Worm (Caenorhabditis elegans) whole organism, mixed stage, embryonic: ENCODE data around the gene pqn-79.
"Not testable (repeated sequence)": the region's sequence is repeated elsewhere in the genome, so short reads cannot be mapped to it uniquely, and the experiment has no call there.

ENCODE experiments used
- M03D4.4 ChIP-seq: sonication (generic microtip); optimal IDR thresholded peaks from 2 replicates; lab custom pipeline; 2017; ENCODE audit warnings: mild to moderate bottlenecking, missing genetic modification characterization, missing compliant biosample characterization
- bed-3 ChIP-seq: fragments of 200-800 bp; sonication (Bioruptor generic); optimal IDR thresholded peaks from 3 replicates; lab custom pipeline; 2018; ENCODE audit warnings: mild to moderate bottlenecking, missing genetic modification characterization, moderate library complexity, missing compliant biosample characterization
- blmp-1 ChIP-seq: fragments of 150-350 bp; optimal IDR thresholded peaks from 2 replicates; lab custom pipeline; 2014; ENCODE audit warnings: missing biosample characterization, missing genetic modification characterization
- ceh-39 ChIP-seq: fragments of 150-350 bp; optimal IDR thresholded peaks from 2 replicates; lab custom pipeline; 2014; ENCODE audit warnings: missing biosample characterization, missing genetic modification characterization
- ceh-43 ChIP-seq: fragments of 200-800 bp; sonication (Bioruptor generic); optimal IDR thresholded peaks from 2 replicates; lab custom pipeline; 2018; ENCODE audit warnings: mild to moderate bottlenecking, missing genetic modification characterization, moderate library complexity, missing compliant biosample characterization
- ces-1 ChIP-seq: fragments of 150-350 bp; optimal IDR thresholded peaks from 2 replicates; lab custom pipeline; 2014; ENCODE audit warnings: missing biosample characterization, missing genetic modification reagents, missing genetic modification characterization
- cnd-1 ChIP-seq: fragments of 200-800 bp; sonication (Bioruptor generic); optimal IDR thresholded peaks from 2 replicates; lab custom pipeline; 2018; ENCODE audit warnings: mild to moderate bottlenecking, missing genetic modification characterization, missing compliant biosample characterization
- drap-1 ChIP-seq: fragments of 200-800 bp; sonication (Bioruptor generic); optimal IDR thresholded peaks from 3 replicates; lab custom pipeline; 2018; ENCODE audit warnings: mild to moderate bottlenecking, missing genetic modification characterization, missing compliant biosample characterization
- elt-1 ChIP-seq: sonication (generic microtip); optimal IDR thresholded peaks from 2 replicates; lab custom pipeline; 2017; ENCODE audit warnings: missing genetic modification characterization, mild to moderate bottlenecking, missing compliant biosample characterization, antibody characterized with exemption, moderate library complexity, borderline replicate concordance; ENCODE audit not compliant: insufficient read depth
- elt-3 ChIP-seq: fragments of 150-350 bp; optimal IDR thresholded peaks from 2 replicates; lab custom pipeline; 2014; ENCODE audit warnings: missing biosample characterization, missing genetic modification characterization
- flh-1 ChIP-seq: fragments of 200-800 bp; sonication (Bioruptor generic); optimal IDR thresholded peaks from 2 replicates; lab custom pipeline; 2018; ENCODE audit warnings: mild to moderate bottlenecking, missing genetic modification characterization, moderate library complexity, missing compliant biosample characterization
- ham-2 ChIP-seq: fragments of 200-800 bp; sonication (Bioruptor generic); optimal IDR thresholded peaks from 2 replicates; lab custom pipeline; 2018; ENCODE audit warnings: mild to moderate bottlenecking, missing genetic modification characterization, missing compliant biosample characterization
- hlh-1 ChIP-seq: fragments of 150-350 bp; optimal IDR thresholded peaks from 2 replicates; lab custom pipeline; 2014; ENCODE audit warnings: missing biosample characterization, missing genetic modification reagents, missing genetic modification characterization
- lin-13 ChIP-seq: fragments of 150-350 bp; optimal IDR thresholded peaks from 2 replicates; lab custom pipeline; 2014; ENCODE audit warnings: missing biosample characterization, missing genetic modification characterization
- lin-32 ChIP-seq: fragments of 200-800 bp; sonication (Bioruptor generic); optimal IDR thresholded peaks from 2 replicates; lab custom pipeline; 2018; ENCODE audit warnings: mild to moderate bottlenecking, missing genetic modification characterization, missing compliant biosample characterization
- lsy-2 ChIP-seq: fragments of 150-350 bp; optimal IDR thresholded peaks from 2 replicates; lab custom pipeline; 2014; ENCODE audit warnings: missing biosample characterization, missing genetic modification characterization
- mab-5 ChIP-seq: fragments of 150-350 bp; optimal IDR thresholded peaks from 2 replicates; lab custom pipeline; 2014; ENCODE audit warnings: missing biosample characterization, missing genetic modification characterization
- mep-1 ChIP-seq: fragments of 150-350 bp; optimal IDR thresholded peaks from 2 replicates; lab custom pipeline; 2017; ENCODE audit warnings: missing biosample characterization, missing genetic modification reagents, missing genetic modification characterization, inconsistent platforms
- mls-2 ChIP-seq: sonication (generic microtip); optimal IDR thresholded peaks from 2 replicates; lab custom pipeline; 2016; ENCODE audit warnings: mild to moderate bottlenecking, missing genetic modification characterization, moderate library complexity, missing compliant biosample characterization
- nhr-12 ChIP-seq: fragments of 150-350 bp; optimal IDR thresholded peaks from 2 replicates; lab custom pipeline; 2014; ENCODE audit warnings: missing biosample characterization, missing genetic modification characterization
- nhr-2 ChIP-seq: fragments of 150-350 bp; optimal IDR thresholded peaks from 2 replicates; lab custom pipeline; 2014; ENCODE audit warnings: missing biosample characterization, missing genetic modification characterization
- nhr-237 ChIP-seq: fragments of 150-350 bp; optimal IDR thresholded peaks from 2 replicates; lab custom pipeline; 2014; ENCODE audit warnings: missing biosample characterization, missing genetic modification characterization
- pha-4 ChIP-seq: fragments of 150-350 bp; optimal IDR thresholded peaks from 2 replicates; lab custom pipeline; 2018; ENCODE audit warnings: missing biosample characterization, missing genetic modification reagents, missing genetic modification characterization
- sem-2 ChIP-seq: fragments of 200-800 bp; sonication (Bioruptor generic); optimal IDR thresholded peaks from 2 replicates; lab custom pipeline; 2018; ENCODE audit warnings: mild to moderate bottlenecking, missing genetic modification characterization, missing compliant biosample characterization
- snpc-4 ChIP-seq: fragments of 150-350 bp; optimal IDR thresholded peaks from 2 replicates; lab custom pipeline; 2014; ENCODE audit warnings: missing biosample characterization, missing genetic modification characterization
- sptf-1 ChIP-seq: sonication (generic microtip); optimal IDR thresholded peaks from 2 replicates; lab custom pipeline; 2017; ENCODE audit warnings: mild to moderate bottlenecking, missing genetic modification characterization, moderate library complexity, missing compliant biosample characterization
- tbx-8 ChIP-seq: fragments of 200-800 bp; sonication (Bioruptor generic); optimal IDR thresholded peaks from 2 replicates; lab custom pipeline; 2018; ENCODE audit warnings: mild to moderate bottlenecking, missing genetic modification characterization, moderate library complexity, missing compliant biosample characterization
- unc-120 ChIP-seq: sonication (generic microtip); optimal IDR thresholded peaks from 2 replicates; lab custom pipeline; 2017; ENCODE audit warnings: missing genetic modification characterization, missing compliant biosample characterization; ENCODE audit not compliant: poor library complexity, severe bottlenecking
- unc-39 ChIP-seq: fragments of 150-350 bp; optimal IDR thresholded peaks from 2 replicates; lab custom pipeline; 2014; ENCODE audit warnings: missing biosample characterization, missing genetic modification characterization
- unc-62 ChIP-seq: fragments of 150-350 bp; optimal IDR thresholded peaks from 2 replicates; lab custom pipeline; 2014; ENCODE audit warnings: missing biosample characterization, missing genetic modification reagents, missing genetic modification characterization
- zip-8 ChIP-seq: fragments of 150-350 bp; optimal IDR thresholded peaks from 2 replicates; lab custom pipeline; 2014; ENCODE audit warnings: missing biosample characterization, missing genetic modification characterization
- ztf-11 ChIP-seq: fragments of 150-350 bp; optimal IDR thresholded peaks from 2 replicates; lab custom pipeline; 2014; ENCODE audit warnings: missing biosample characterization, missing genetic modification characterization

The pqn-79 gene

DNA sequence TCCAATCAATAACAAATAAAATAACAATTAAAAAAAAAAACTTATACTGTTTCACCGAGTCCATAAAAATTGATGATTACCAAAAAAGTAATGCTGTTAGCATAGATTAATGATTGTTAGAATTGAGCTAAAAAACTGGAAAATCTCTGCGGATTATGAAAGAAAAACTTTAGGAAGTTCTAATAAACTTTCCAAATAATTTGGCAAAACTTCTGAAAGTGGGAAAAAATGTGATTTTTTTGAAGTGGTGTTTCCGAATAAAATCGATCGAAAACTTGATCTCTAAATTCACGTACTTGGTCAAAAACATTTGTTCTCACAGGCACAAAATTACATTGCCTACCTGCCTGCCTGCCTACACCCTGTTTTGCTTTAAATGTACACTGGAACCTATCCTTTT, 23.7 kb upstream of the pqn-79 start:
- TF ChIP-seq drap-1 (GFP tag; lab: Kevin White, UChicago) (no peak), ces-1 (GFP tag; lab: Kevin White, UChicago) (no peak), tbx-8 (no peak), nhr-237 (tag; lab: Kevin White, UChicago) (no peak), bed-3 (GFP tag; lab: Kevin White, UChicago) (no peak), unc-39 (no peak), zip-8 (no peak), flh-1 (GFP tag; lab: Kevin White, UChicago) (no peak), snpc-4 (no peak), lin-13 (tag; lab: Kevin White, UChicago) (no peak), ztf-11 (no peak), mls-2 (tag; lab: Kevin White, UChicago) (no peak), blmp-1 (tag; lab: Kevin White, UChicago) (no peak), elt-1 (tag; lab: Kevin White, UChicago) (no peak), unc-62 (GFP tag; lab: Kevin White, UChicago) (no peak)

DNA sequence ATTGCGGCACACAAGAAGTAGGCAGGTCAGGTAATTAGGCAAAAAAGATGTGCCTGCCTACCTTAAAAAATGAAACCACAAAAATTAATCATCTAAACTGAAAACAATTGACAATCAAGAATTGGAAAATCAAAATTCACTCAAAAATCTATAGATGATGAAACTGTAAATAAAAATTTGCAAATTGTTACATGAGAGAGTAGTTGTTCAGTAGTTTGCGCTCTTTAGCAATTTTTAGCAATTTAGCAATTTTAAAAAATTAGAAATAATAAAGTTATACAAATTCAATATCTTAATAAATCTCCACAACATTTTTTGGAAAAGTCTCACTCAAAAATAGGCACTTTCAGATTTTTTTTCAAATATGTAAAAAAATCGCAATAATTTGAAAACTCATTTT, 23.3 kb upstream of the pqn-79 start:
- no peak for TF ChIP-seq elt-3 (tag; lab: Kevin White, UChicago)
- no peak for TF ChIP-seq nhr-237 (tag; lab: Kevin White, UChicago)
- TF ChIP-seq sptf-1 = no peak
- TF ChIP-seq M03D4.4 (tag; lab: Kevin White, UChicago) = no peak
- TF ChIP-seq ceh-39 (tag; lab: Kevin White, UChicago) = no peak
- no peak for TF ChIP-seq unc-120 (tag; lab: Kevin White, UChicago)
- TF ChIP-seq ham-2 = no peak
- no peak for TF ChIP-seq lin-13 (tag; lab: Kevin White, UChicago)
- no peak for TF ChIP-seq blmp-1 (tag; lab: Kevin White, UChicago)
- no peak for TF ChIP-seq lin-32 (GFP tag; lab: Kevin White, UChicago)
- no peak for TF ChIP-seq hlh-1 (tag; lab: Kevin White, UChicago)
- no peak for TF ChIP-seq ceh-43 (GFP tag; lab: Kevin White, UChicago)
- TF ChIP-seq mab-5 (tag; lab: Kevin White, UChicago) = no peak

DNA sequence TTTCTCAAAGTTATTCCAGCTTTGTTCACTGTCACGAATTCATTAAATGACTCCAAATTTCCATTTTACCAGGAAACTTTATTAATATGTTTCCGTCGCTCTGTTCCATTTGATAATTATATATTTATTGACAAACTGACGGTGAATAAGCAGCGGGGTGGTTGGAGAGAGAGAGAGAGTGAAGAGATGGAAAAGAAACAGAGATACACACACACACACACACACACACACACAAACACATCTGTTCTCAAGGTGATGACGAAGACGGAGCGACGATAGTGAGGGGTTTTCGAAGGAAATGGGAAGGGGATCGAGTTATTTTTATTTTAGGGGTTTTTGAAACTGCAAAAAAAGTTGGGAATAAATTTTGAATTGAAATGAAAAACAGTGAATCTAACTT, 21.5 kb upstream of the pqn-79 start:
- TF ChIP-seq M03D4.4 (tag; lab: Kevin White, UChicago) (no peak), mep-1 (peak; percentile 34), pha-4 (tag; lab: Kevin White, UChicago) (peak; percentile 2), cnd-1 (tag; lab: Kevin White, UChicago) (peak; percentile 57), nhr-12 (no peak), lsy-2 (tag; lab: Kevin White, UChicago) (peak; percentile 32), unc-62 (GFP tag; lab: Kevin White, UChicago) (peak; percentile 17), ces-1 (GFP tag; lab: Kevin White, UChicago) (peak; percentile 28), lin-32 (GFP tag; lab: Kevin White, UChicago) (peak; percentile 13), elt-1 (tag; lab: Kevin White, UChicago) (no peak), hlh-1 (tag; lab: Kevin White, UChicago) (peak; percentile 69)
- TF ChIP-seq, all 35 proteins: peak for 8

DNA sequence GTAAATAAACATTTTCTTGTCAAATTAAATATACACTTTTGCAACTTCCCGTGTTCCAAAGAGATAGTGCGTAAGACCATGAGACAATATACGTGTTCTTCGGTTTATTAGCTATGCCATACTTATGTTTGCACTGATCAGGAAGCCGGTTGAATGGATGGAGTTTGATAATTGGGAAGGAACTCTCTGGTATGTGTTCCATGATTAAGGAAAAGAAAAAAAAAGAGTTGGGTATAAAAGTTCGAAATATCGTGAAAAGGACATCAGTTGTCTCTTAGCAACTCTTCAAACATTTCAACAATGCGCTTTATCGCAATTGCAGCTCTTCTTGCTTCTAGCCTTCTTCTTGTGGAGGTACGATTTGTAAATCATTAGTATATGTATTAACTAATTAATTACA, 16.6 kb upstream of the pqn-79 start, which contains the start of gene pqn-76:
TSS of gene pqn-76 (plus strand) at position 301 of the 400 bp plus-strand sequence.
- not testable (repeated sequence) for TF ChIP-seq flh-1 (GFP tag; lab: Kevin White, UChicago); unc-39; hlh-1 (tag; lab: Kevin White, UChicago)
- TF ChIP-seq, all 35 proteins: peak for 0; not testable (repeated sequence) for 35

DNA sequence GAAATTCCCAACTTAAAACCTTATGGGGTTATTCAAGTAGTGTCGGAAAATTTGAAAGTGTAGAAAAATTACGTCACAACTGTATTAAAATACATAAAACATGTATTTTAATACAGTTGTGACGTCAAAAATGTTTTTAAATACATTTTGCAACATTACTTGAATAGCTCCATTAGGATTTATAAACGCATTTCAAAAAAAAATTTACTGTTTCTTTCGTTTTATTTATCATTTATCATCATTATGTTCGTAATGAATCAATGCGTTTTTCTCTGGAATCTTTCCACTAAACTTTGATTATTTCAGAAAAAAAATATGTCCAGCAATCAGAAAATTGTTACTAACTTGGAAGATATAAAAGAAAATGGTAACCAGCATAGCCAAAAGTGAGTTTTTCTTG, 11.8 kb upstream of the pqn-79 start, which contains the start of gene Y105C5A.508:
TSS of gene Y105C5A.508 (plus strand) at position 301 of the 400 bp plus-strand sequence.
- no peak for TF ChIP-seq nhr-2 (tag; lab: Kevin White, UChicago)
- no peak for TF ChIP-seq nhr-237 (tag; lab: Kevin White, UChicago)
- no peak for TF ChIP-seq mls-2 (tag; lab: Kevin White, UChicago)
- TF ChIP-seq drap-1 (GFP tag; lab: Kevin White, UChicago) = no peak
- no peak for TF ChIP-seq sem-2 (GFP tag; lab: Kevin White, UChicago)
- TF ChIP-seq zip-8 = no peak
